Worm (Caenorhabditis elegans) whole organism, mixed stage, embryonic: ENCODE data around the gene nspe-5.

Experiments
- ceh-43 ChIP-seq: fragments of 200-800 bp; sonication (Bioruptor generic); optimal IDR thresholded peaks from 2 replicates; lab custom pipeline; 2018; ENCODE audit warnings: mild to moderate bottlenecking, missing genetic modification characterization, moderate library complexity, missing compliant biosample characterization
- lin-13 ChIP-seq: fragments of 150-350 bp; optimal IDR thresholded peaks from 2 replicates; lab custom pipeline; 2014; ENCODE audit warnings: missing biosample characterization, missing genetic modification characterization
- lsy-2 ChIP-seq: fragments of 150-350 bp; optimal IDR thresholded peaks from 2 replicates; lab custom pipeline; 2014; ENCODE audit warnings: missing biosample characterization, missing genetic modification characterization
- nhr-237 ChIP-seq: fragments of 150-350 bp; optimal IDR thresholded peaks from 2 replicates; lab custom pipeline; 2014; ENCODE audit warnings: missing biosample characterization, missing genetic modification characterization
- ztf-11 ChIP-seq: fragments of 150-350 bp; optimal IDR thresholded peaks from 2 replicates; lab custom pipeline; 2014; ENCODE audit warnings: missing biosample characterization, missing genetic modification characterization

ce11 chrII:12654447-12654846 is 25.8 kb downstream of the nspe-5 start, which contains the start of gene rgs-4:
- no peak for TF ChIP-seq lsy-2 (tag; lab: Kevin White, UChicago)
- no peak for TF ChIP-seq ztf-11
- TF ChIP-seq lin-13 (tag; lab: Kevin White, UChicago), result no peak
- TF ChIP-seq nhr-237 (tag; lab: Kevin White, UChicago), result no peak
- TF ChIP-seq ceh-43 (GFP tag; lab: Kevin White, UChicago), result no peak
